Worm (Caenorhabditis elegans) whole organism, L3 larva: ENCODE data around the gene ruvb-2.

Experiments
- R02D3.7 ChIP-seq: fragments of 150-350 bp; optimal IDR thresholded peaks from 2 replicates; lab custom pipeline; 2014; ENCODE audit warnings: missing biosample characterization, missing genetic modification characterization
- ZK546.5 ChIP-seq: sonication (generic microtip); optimal IDR thresholded peaks from 2 replicates; lab custom pipeline; 2017; ENCODE audit warnings: missing biosample characterization, missing genetic modification characterization
- aly-2 ChIP-seq: fragments of 150-350 bp; optimal IDR thresholded peaks from 2 replicates; lab custom pipeline; 2014; ENCODE audit warnings: missing biosample characterization, missing genetic modification characterization
- ceh-16 ChIP-seq: sonication (generic microtip); optimal IDR thresholded peaks from 2 replicates; lab custom pipeline; 2017; ENCODE audit warnings: missing biosample characterization, missing genetic modification characterization
- ceh-28 ChIP-seq: fragments of 150-350 bp; optimal IDR thresholded peaks from 2 replicates; lab custom pipeline; 2014; ENCODE audit warnings: missing biosample characterization, missing genetic modification reagents, missing genetic modification characterization
- ceh-82 ChIP-seq: fragments of 150-350 bp; optimal IDR thresholded peaks from 2 replicates; lab custom pipeline; 2014; ENCODE audit warnings: missing biosample characterization, missing genetic modification characterization
- ceh-9 ChIP-seq: sonication (generic microtip); optimal IDR thresholded peaks from 2 replicates; lab custom pipeline; 2018; ENCODE audit warnings: missing biosample characterization, missing genetic modification characterization
- daf-12 ChIP-seq: fragments of 150-350 bp; optimal IDR thresholded peaks from 2 replicates; lab custom pipeline; 2014; ENCODE audit warnings: missing biosample characterization, missing genetic modification reagents, missing genetic modification characterization
- egl-27 ChIP-seq: sonication (generic microtip); optimal IDR thresholded peaks from 4 replicates; lab custom pipeline; 2017; ENCODE audit warnings: missing biosample characterization, missing genetic modification reagents, missing genetic modification characterization
- egl-5 ChIP-seq: fragments of 150-350 bp; optimal IDR thresholded peaks from 2 replicates; lab custom pipeline; 2017; ENCODE audit warnings: missing biosample characterization, missing genetic modification reagents, missing genetic modification characterization, inconsistent platforms
- elt-1 ChIP-seq: fragments of 150-350 bp; optimal IDR thresholded peaks from 2 replicates; lab custom pipeline; 2014; ENCODE audit warnings: missing biosample characterization, missing genetic modification characterization
- elt-2 ChIP-seq: sonication (generic microtip); optimal IDR thresholded peaks from 2 replicates; lab custom pipeline; 2016; ENCODE audit warnings: missing genetic modification reagents, mild to moderate bottlenecking, missing genetic modification characterization, missing compliant biosample characterization
- eor-1 ChIP-seq, 2 experiments: fragments of 150-350 bp; optimal IDR thresholded peaks; 2 replicates each; lab custom pipeline; 2014 to 2018; ENCODE audit warnings: missing biosample characterization in 2 of 2, missing genetic modification characterization in 2 of 2
- fkh-10 ChIP-seq: sonication (generic microtip); optimal IDR thresholded peaks from 2 replicates; lab custom pipeline; 2017; ENCODE audit warnings: missing biosample characterization, missing genetic modification reagents, missing genetic modification characterization
- fkh-2 ChIP-seq: fragments of 150-350 bp; optimal IDR thresholded peaks from 2 replicates; lab custom pipeline; 2014; ENCODE audit warnings: missing biosample characterization, missing genetic modification reagents, missing genetic modification characterization
- fos-1 ChIP-seq: fragments of 150-350 bp; optimal IDR thresholded peaks from 2 replicates; lab custom pipeline; 2014; ENCODE audit warnings: missing biosample characterization, missing genetic modification characterization
- hmg-11 ChIP-seq: sonication (generic microtip); optimal IDR thresholded peaks from 2 replicates; lab custom pipeline; 2016; ENCODE audit warnings: missing genetic modification characterization, missing compliant biosample characterization
- jun-1 ChIP-seq: fragments of 150-350 bp; optimal IDR thresholded peaks from 2 replicates; lab custom pipeline; 2014; ENCODE audit warnings: missing biosample characterization, missing genetic modification reagents, missing genetic modification characterization
- lin-15B ChIP-seq: fragments of 150-350 bp; optimal IDR thresholded peaks from 2 replicates; lab custom pipeline; 2014; ENCODE audit warnings: missing biosample characterization, missing genetic modification characterization
- lin-39 ChIP-seq: fragments of 150-350 bp; optimal IDR thresholded peaks from 2 replicates; lab custom pipeline; 2018; ENCODE audit warnings: missing biosample characterization, missing genetic modification reagents, missing genetic modification characterization
- lsy-12 ChIP-seq: sonication (generic microtip); optimal IDR thresholded peaks from 2 replicates; lab custom pipeline; 2016; ENCODE audit warnings: mild to moderate bottlenecking, missing genetic modification characterization, missing compliant biosample characterization
- mdl-1 ChIP-seq: fragments of 150-350 bp; optimal IDR thresholded peaks from 2 replicates; lab custom pipeline; 2014; ENCODE audit warnings: missing biosample characterization, missing genetic modification characterization
- mml-1 ChIP-seq: fragments of 150-350 bp; sonication (generic microtip); optimal IDR thresholded peaks from 3 replicates; lab custom pipeline; 2014; ENCODE audit warnings: missing biosample characterization, missing genetic modification characterization
- nhr-11 ChIP-seq: fragments of 150-350 bp; optimal IDR thresholded peaks from 2 replicates; lab custom pipeline; 2014; ENCODE audit warnings: missing biosample characterization, missing genetic modification characterization
- nhr-12 ChIP-seq: fragments of 150-350 bp; optimal IDR thresholded peaks from 2 replicates; lab custom pipeline; 2014; ENCODE audit warnings: missing biosample characterization, missing genetic modification characterization
- nhr-23 ChIP-seq: fragments of 150-350 bp; optimal IDR thresholded peaks from 2 replicates; lab custom pipeline; 2014; ENCODE audit warnings: missing biosample characterization, missing genetic modification reagents, missing genetic modification characterization
- nhr-237 ChIP-seq: fragments of 150-350 bp; optimal IDR thresholded peaks from 2 replicates; lab custom pipeline; 2014; ENCODE audit warnings: missing biosample characterization, missing genetic modification characterization
- nhr-25 ChIP-seq: sonication (generic microtip); optimal IDR thresholded peaks from 2 replicates; lab custom pipeline; 2017; ENCODE audit warnings: missing biosample characterization, missing genetic modification characterization
- nhr-28 ChIP-seq: fragments of 150-350 bp; optimal IDR thresholded peaks from 2 replicates; lab custom pipeline; 2014; ENCODE audit warnings: missing biosample characterization, missing genetic modification characterization
- nhr-43 ChIP-seq: sonication (generic microtip); optimal IDR thresholded peaks from 2 replicates; lab custom pipeline; 2016; ENCODE audit warnings: mild to moderate bottlenecking, missing genetic modification characterization, missing compliant biosample characterization; ENCODE audit not compliant: poor library complexity, severe bottlenecking
- nhr-67 ChIP-seq: fragments of 150-350 bp; optimal IDR thresholded peaks from 2 replicates; lab custom pipeline; 2014; ENCODE audit warnings: missing biosample characterization, missing genetic modification characterization
- nhr-76 ChIP-seq: fragments of 150-350 bp; sonication (generic microtip); optimal IDR thresholded peaks from 5 replicates; lab custom pipeline; 2014; ENCODE audit warnings: missing biosample characterization, missing genetic modification characterization
- nhr-77 ChIP-seq: fragments of 150-350 bp; optimal IDR thresholded peaks from 2 replicates; lab custom pipeline; 2014; ENCODE audit warnings: missing biosample characterization, missing genetic modification characterization
- pha-4 ChIP-seq: fragments of 150-350 bp; optimal IDR thresholded peaks from 2 replicates; lab custom pipeline; 2014; ENCODE audit warnings: missing biosample characterization, missing genetic modification reagents, missing genetic modification characterization
- pqm-1 ChIP-seq: fragments of 150-350 bp; optimal IDR thresholded peaks from 2 replicates; lab custom pipeline; 2017; ENCODE audit warnings: missing biosample characterization, missing genetic modification characterization, inconsistent platforms
- sea-2 ChIP-seq: fragments of 150-350 bp; sonication (generic microtip); optimal IDR thresholded peaks from 4 replicates; lab custom pipeline; 2014; ENCODE audit warnings: missing biosample characterization, missing genetic modification reagents, missing genetic modification characterization
- snpc-4 ChIP-seq: fragments of 150-350 bp; optimal IDR thresholded peaks from 2 replicates; lab custom pipeline; 2014; ENCODE audit warnings: missing biosample characterization, missing genetic modification characterization
- tbx-2 ChIP-seq: sonication (generic microtip); optimal IDR thresholded peaks from 2 replicates; lab custom pipeline; 2016; ENCODE audit warnings: mild to moderate bottlenecking, missing genetic modification characterization, missing compliant biosample characterization
- unc-39 ChIP-seq: sonication (generic microtip); optimal IDR thresholded peaks from 4 replicates; lab custom pipeline; 2017; ENCODE audit warnings: missing biosample characterization, missing genetic modification characterization
- unc-62 ChIP-seq: fragments of 150-350 bp; sonication (generic microtip); optimal IDR thresholded peaks from 4 replicates; lab custom pipeline; 2014; ENCODE audit warnings: missing biosample characterization, missing genetic modification reagents, missing genetic modification characterization
- ztf-11 ChIP-seq: fragments of 150-350 bp; optimal IDR thresholded peaks from 2 replicates; lab custom pipeline; 2014; ENCODE audit warnings: missing biosample characterization, missing genetic modification characterization
- ztf-4 ChIP-seq: fragments of 150-350 bp; optimal IDR thresholded peaks from 2 replicates; lab custom pipeline; 2014; ENCODE audit warnings: missing biosample characterization, missing genetic modification characterization

Gene ruvb-2

ce11 chrIV:6920063-6920462 is 857 bp upstream of the ruvb-2 start, which contains the start of gene T22D1.18:
Gene T22D1.18 (minus strand): TSS chrIV:6920163.
- TF ChIP-seq eor-1 (tag; optimal IDR thresholded peaks at IDR 0.05; lab: Kevin White, UChicago) (no peak), elt-1 (tag; lab: Kevin White, UChicago) (no peak), nhr-12 (tag; lab: Kevin White, UChicago) (no peak), fkh-10 (no peak), egl-5 (tag; lab: Kevin White, UChicago) (no peak), mml-1 (tag; lab: Kevin White, UChicago) (no peak), daf-12 (no peak), ztf-4 (tag; lab: Kevin White, UChicago) (no peak), ceh-16 (no peak), pqm-1 (no peak), nhr-11 (tag; lab: Kevin White, UChicago) (no peak)

- TF ChIP-seq ztf-11 (tag; lab: Kevin White, UChicago) (no peak), R02D3.7 (tag; lab: Kevin White, UChicago) (no peak), ceh-28 (no peak), tbx-2 (no peak), daf-12 (no peak), snpc-4 (no peak), nhr-67 (tag; lab: Kevin White, UChicago) (no peak), egl-27 (no peak), elt-1 (tag; lab: Kevin White, UChicago) (no peak), sea-2 (GFP tag; lab: Kevin White, UChicago) (no peak), unc-62 (GFP tag; lab: Kevin White, UChicago) (no peak), lsy-12 (tag; lab: Kevin White, UChicago) (no peak), fkh-2 (no peak), fkh-10 (no peak), nhr-12 (tag; lab: Kevin White, UChicago) (no peak)
These were observed 2.4 kb downstream of the ruvb-2 start for ce11 chrIV:6916831-6917230.

DNA sequence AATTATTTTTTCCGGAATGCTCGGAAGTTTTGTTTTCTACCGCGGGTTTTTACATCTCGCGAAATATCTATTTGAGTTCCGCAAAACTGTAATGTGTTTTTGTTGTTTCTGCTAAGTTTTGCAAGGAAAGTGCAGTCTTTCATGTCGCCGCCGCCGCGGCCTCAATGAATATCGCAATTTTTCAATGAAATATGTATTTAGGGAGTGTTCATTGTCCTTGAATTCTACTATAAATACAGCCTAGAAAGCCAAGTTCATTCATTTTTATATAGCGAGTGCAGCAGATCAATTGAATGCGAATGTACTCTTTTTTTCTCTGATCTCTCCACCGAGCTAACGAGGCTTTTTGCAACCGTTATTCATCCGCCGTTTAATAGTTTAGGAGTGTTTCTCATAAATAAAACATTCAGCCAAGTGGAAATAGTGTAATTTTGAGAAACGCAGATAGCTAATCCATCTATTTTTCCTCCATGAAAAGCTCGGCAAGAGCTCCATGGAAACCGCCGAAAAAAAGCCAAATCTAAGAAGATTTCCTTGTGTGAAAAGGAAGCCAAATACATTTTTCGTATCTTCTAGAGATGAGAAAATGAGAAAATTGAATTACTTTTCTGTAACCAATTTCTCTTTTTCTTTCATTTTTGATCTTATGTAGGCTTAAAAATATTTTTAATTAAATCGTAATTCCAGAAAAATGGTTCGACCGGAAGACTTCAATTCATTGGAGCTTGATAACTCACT is 6.2 kb downstream of the ruvb-2 start, which contains the start of gene T22D1.3:
Gene T22D1.3, plus strand, starts transcription at position 688 of the 738 bp plus-strand sequence.
- no peak for TF ChIP-seq elt-2 (tag; lab: Kevin White, UChicago)
- TF ChIP-seq nhr-23 (tag; lab: Kevin White, UChicago) = peak; percentile 8

- TF ChIP-seq unc-39 (no peak), nhr-43 (tag; lab: Kevin White, UChicago) (no peak), jun-1 (no peak), nhr-25 (tag; lab: Kevin White, UChicago) (no peak), sea-2 (GFP tag; lab: Kevin White, UChicago) (no peak), lsy-12 (tag; lab: Kevin White, UChicago) (no peak), mdl-1 (no peak), pqm-1 (no peak), nhr-67 (tag; lab: Kevin White, UChicago) (no peak), nhr-76 (tag; lab: Kevin White, UChicago) (no peak), nhr-23 (tag; lab: Kevin White, UChicago) (no peak), fos-1 (tag; lab: Kevin White, UChicago) (no peak), nhr-77 (tag; lab: Kevin White, UChicago) (no peak), egl-5 (tag; lab: Kevin White, UChicago) (peak; percentile 39), hmg-11 (peak; percentile 53), aly-2 (tag; lab: Kevin White, UChicago) (no peak), pha-4 (tag; lab: Kevin White, UChicago) (peak; percentile 55), ceh-16 (no peak), elt-1 (tag; lab: Kevin White, UChicago) (no peak), lin-39 (tag; lab: Kevin White, UChicago) (peak; percentile 65), mml-1 (tag; lab: Kevin White, UChicago) (no peak), egl-27 (no peak), fkh-10 (no peak), R02D3.7 (tag; lab: Kevin White, UChicago) (no peak), nhr-11 (tag; lab: Kevin White, UChicago) (no peak), ceh-82 (tag; lab: Kevin White, UChicago) (no peak), eor-1 (tag; optimal IDR thresholded peaks at IDR 0.05; lab: Kevin White, UChicago) (no peak), snpc-4 (peak; percentile 17), ztf-4 (tag; lab: Kevin White, UChicago) (no peak), fkh-2 (no peak), tbx-2 (no peak), ztf-11 (tag; lab: Kevin White, UChicago) (no peak), ZK546.5 (tag; lab: Kevin White, UChicago) (no peak), ceh-9 (tag; lab: Kevin White, UChicago) (no peak), nhr-12 (tag; lab: Kevin White, UChicago) (no peak), nhr-237 (no peak), nhr-28 (tag; lab: Kevin White, UChicago) (no peak), lin-15B (peak; percentile 55)
These were observed 9.1 kb downstream of the ruvb-2 start, which contains the start of the genes rpn-1 and ribo-1 for ce11 chrIV:6909863-6910733. Gene rpn-1 (minus strand): TSS chrIV:6909913. Gene ribo-1 (plus strand): TSS chrIV:6910683.
